Worm (Caenorhabditis elegans) whole organism, young adult: ENCODE measurements around the gene pas-2.

Experiments used
- B0019.2 ChIP-seq: fragments of 200-800 bp; sonication (Bioruptor generic); conservative IDR thresholded peaks from 2 replicates; pipeline ENCODE4 v1.3.6; 2022; ENCODE audit warnings: missing genetic modification reagents, missing genetic modification characterization, missing compliant biosample characterization
- B0035.1 ChIP-seq: sonication (generic microtip); optimal IDR thresholded peaks from 2 replicates; lab custom pipeline; 2016; ENCODE audit warnings: missing genetic modification characterization, mild to moderate bottlenecking, missing compliant biosample characterization, missing genotype, missing genetic modification reagents
- B0336.3 ChIP-seq: fragments of 200-800 bp; sonication (Bioruptor generic); IDR thresholded peaks from 2 replicates; pipeline ENCODE4 v1.3.6; 2022; ENCODE audit warnings: missing genetic modification characterization, missing compliant biosample characterization
- C06A6.2 ChIP-seq: fragments of 200-800 bp; sonication (Bioruptor generic); conservative IDR thresholded peaks from 2 replicates; pipeline ENCODE4 v1.3.6; 2022; ENCODE audit warnings: missing genetic modification characterization, missing compliant biosample characterization
- F33H1.4 ChIP-seq: fragments of 200-800 bp; sonication (Bioruptor generic); IDR thresholded peaks from 2 replicates; pipeline ENCODE4 v1.3.6; 2022; ENCODE audit warnings: missing genetic modification reagents, missing genetic modification characterization, missing compliant biosample characterization
- F37B4.10 ChIP-seq: fragments of 200-800 bp; sonication (Bioruptor generic); IDR thresholded peaks from 2 replicates; pipeline ENCODE4 v1.3.6; 2022; ENCODE audit warnings: missing genetic modification characterization, missing compliant biosample characterization
- F39B2.1 ChIP-seq: fragments of 200-800 bp; sonication (Bioruptor generic); IDR thresholded peaks from 2 replicates; pipeline ENCODE4 v1.3.6; 2022; ENCODE audit warnings: missing genetic modification reagents, missing genetic modification characterization, missing compliant biosample characterization
- F55B11.4 ChIP-seq: sonication (generic microtip); optimal IDR thresholded peaks from 2 replicates; lab custom pipeline; 2016; ENCODE audit warnings: missing compliant biosample characterization, missing genetic modification characterization, borderline replicate concordance; ENCODE audit not compliant: insufficient read depth
- Y53F4B.3 ChIP-seq: fragments of 200-800 bp; sonication (Bioruptor generic); IDR thresholded peaks from 2 replicates; pipeline ENCODE4 v1.3.6; 2022; ENCODE audit warnings: missing genetic modification reagents, missing genetic modification characterization, missing compliant biosample characterization
- Y53G8AR.9 ChIP-seq: fragments of 200-800 bp; sonication (Bioruptor generic); conservative IDR thresholded peaks from 2 replicates; pipeline ENCODE4 v1.3.6; 2022; ENCODE audit warnings: missing genetic modification reagents, missing genetic modification characterization, missing compliant biosample characterization
- akir-1 ChIP-seq: fragments of 200-800 bp; sonication (Bioruptor generic); optimal IDR thresholded peaks from 2 replicates; lab custom pipeline; 2018; ENCODE audit warnings: mild to moderate bottlenecking, missing genetic modification characterization, moderate library complexity, missing compliant biosample characterization
- aptf-3 ChIP-seq: fragments of 200-800 bp; sonication (Bioruptor generic); IDR thresholded peaks from 2 replicates; pipeline ENCODE4 v1.3.6; 2022; ENCODE audit warnings: missing genetic modification characterization, missing compliant biosample characterization
- atf-7 ChIP-seq: sonication (generic microtip); optimal IDR thresholded peaks from 2 replicates; lab custom pipeline; 2017; ENCODE audit warnings: mild to moderate bottlenecking, missing genetic modification characterization, missing compliant biosample characterization
- attf-5 ChIP-seq: fragments of 200-800 bp; sonication (Bioruptor generic); optimal IDR thresholded peaks from 2 replicates; lab custom pipeline; 2018; ENCODE audit warnings: mild to moderate bottlenecking, missing genetic modification characterization, missing compliant biosample characterization
- attf-6 ChIP-seq: fragments of 200-800 bp; sonication (Bioruptor generic); IDR thresholded peaks from 2 replicates; pipeline ENCODE4 v1.3.6; 2022; ENCODE audit warnings: missing genetic modification reagents, missing genetic modification characterization, missing compliant biosample characterization
- ccch-3 ChIP-seq: fragments of 200-800 bp; sonication (Bioruptor generic); optimal IDR thresholded peaks from 2 replicates; lab custom pipeline; 2018; ENCODE audit warnings: mild to moderate bottlenecking, missing genetic modification characterization, missing compliant biosample characterization
- ceh-58 ChIP-seq: fragments of 200-800 bp; sonication (Bioruptor generic); IDR thresholded peaks from 2 replicates; pipeline ENCODE4 v1.3.6; 2022; ENCODE audit warnings: missing genetic modification characterization, missing compliant biosample characterization
- ceh-79 ChIP-seq: sonication (generic microtip); optimal IDR thresholded peaks from 2 replicates; lab custom pipeline; 2017; ENCODE audit warnings: mild to moderate bottlenecking, missing genetic modification characterization, missing compliant biosample characterization
- ceh-91 ChIP-seq: fragments of 200-800 bp; sonication (Bioruptor generic); IDR thresholded peaks from 2 replicates; pipeline ENCODE4 v1.3.6; 2022; ENCODE audit warnings: missing genetic modification reagents, missing genetic modification characterization, missing compliant biosample characterization
- die-1 ChIP-seq: sonication (generic microtip); optimal IDR thresholded peaks from 2 replicates; lab custom pipeline; 2016; ENCODE audit warnings: missing genotype, mild to moderate bottlenecking, missing genetic modification characterization, missing compliant biosample characterization
- dox-1 ChIP-seq: fragments of 200-800 bp; sonication (Bioruptor generic); IDR thresholded peaks from 2 replicates; pipeline ENCODE4 v1.3.6; 2022; ENCODE audit warnings: missing genetic modification reagents, missing genetic modification characterization, missing compliant biosample characterization
- dpff-1 ChIP-seq: sonication (generic microtip); optimal IDR thresholded peaks from 2 replicates; lab custom pipeline; 2017; ENCODE audit warnings: mild to moderate bottlenecking, missing genetic modification characterization, missing compliant biosample characterization
- egl-18 ChIP-seq: fragments of 200-800 bp; sonication (Bioruptor generic); IDR thresholded peaks from 2 replicates; pipeline ENCODE4 v1.3.6; 2022; ENCODE audit warnings: missing genetic modification reagents, missing genetic modification characterization, missing compliant biosample characterization
- egrh-3 ChIP-seq: fragments of 200-800 bp; sonication (Bioruptor generic); IDR thresholded peaks from 2 replicates; pipeline ENCODE4 v1.3.6; 2022; ENCODE audit warnings: missing genetic modification reagents, missing genetic modification characterization, missing compliant biosample characterization
- ets-4 ChIP-seq: fragments of 200-800 bp; sonication (Bioruptor generic); optimal IDR thresholded peaks from 2 replicates; lab custom pipeline; 2018; ENCODE audit warnings: mild to moderate bottlenecking, missing genetic modification characterization, missing compliant biosample characterization
- gei-17 ChIP-seq: fragments of 200-800 bp; sonication (Bioruptor generic); optimal IDR thresholded peaks from 2 replicates; lab custom pipeline; 2018; ENCODE audit warnings: mild to moderate bottlenecking, missing genetic modification characterization, missing compliant biosample characterization
- hlh-12 ChIP-seq: sonication (generic microtip); optimal IDR thresholded peaks from 2 replicates; lab custom pipeline; 2016; ENCODE audit warnings: missing genetic modification characterization, missing compliant biosample characterization
- hlh-26 ChIP-seq: fragments of 200-800 bp; sonication (Bioruptor generic); conservative IDR thresholded peaks from 2 replicates; pipeline ENCODE4 v1.3.6; 2022; ENCODE audit warnings: missing genetic modification reagents, missing genetic modification characterization, missing compliant biosample characterization
- hrde-1 ChIP-seq: sonication (generic microtip); optimal IDR thresholded peaks from 2 replicates; lab custom pipeline; 2016; ENCODE audit warnings: missing genetic modification characterization, mild to moderate bottlenecking, missing compliant biosample characterization, moderate library complexity, missing genotype, missing genetic modification reagents, borderline replicate concordance
- let-526 ChIP-seq: fragments of 200-800 bp; sonication (Bioruptor generic); IDR thresholded peaks from 2 replicates; pipeline ENCODE4 v1.3.6; 2022; ENCODE audit warnings: missing genetic modification reagents, missing genetic modification characterization, missing compliant biosample characterization
- madf-10 ChIP-seq: sonication (generic microtip); optimal IDR thresholded peaks from 2 replicates; lab custom pipeline; 2016; ENCODE audit warnings: mild to moderate bottlenecking, missing genetic modification characterization, missing compliant biosample characterization
- mel-28 ChIP-seq: sonication (generic microtip); optimal IDR thresholded peaks from 2 replicates; lab custom pipeline; 2016; ENCODE audit warnings: borderline replicate concordance, mild to moderate bottlenecking, missing genetic modification characterization, missing compliant biosample characterization
- nfya-1 ChIP-seq: sonication (generic microtip); optimal IDR thresholded peaks from 2 replicates; lab custom pipeline; 2017; ENCODE audit warnings: antibody characterized with exemption, missing compliant biosample characterization, missing genetic modification characterization, borderline replicate concordance; ENCODE audit not compliant: insufficient read depth
- nhr-120 ChIP-seq: fragments of 200-800 bp; sonication (Bioruptor generic); IDR thresholded peaks from 2 replicates; pipeline ENCODE4 v1.3.6; 2022; ENCODE audit warnings: missing genetic modification characterization, missing compliant biosample characterization
- nhr-80 ChIP-seq: sonication (generic microtip); optimal IDR thresholded peaks from 2 replicates; lab custom pipeline; 2016; ENCODE audit warnings: missing genetic modification characterization, missing compliant biosample characterization
- rcor-1 ChIP-seq: fragments of 200-800 bp; sonication (Bioruptor generic); IDR thresholded peaks from 2 replicates; pipeline ENCODE4 v1.3.6; 2022; ENCODE audit warnings: missing genetic modification reagents, missing genetic modification characterization, missing compliant biosample characterization
- snpc-1.1 ChIP-seq: sonication (generic microtip); optimal IDR thresholded peaks from 2 replicates; lab custom pipeline; 2017; ENCODE audit warnings: missing genetic modification characterization, mild to moderate bottlenecking, missing compliant biosample characterization, antibody characterized with exemption, moderate library complexity, missing genotype, missing genetic modification reagents; ENCODE audit not compliant: insufficient read depth
- somi-1 ChIP-seq: fragments of 200-800 bp; sonication (Bioruptor generic); optimal IDR thresholded peaks from 2 replicates; lab custom pipeline; 2018; ENCODE audit warnings: mild to moderate bottlenecking, missing genetic modification characterization, missing compliant biosample characterization
- xnd-1 ChIP-seq: sonication (generic microtip); optimal IDR thresholded peaks from 2 replicates; lab custom pipeline; 2016; ENCODE audit warnings: missing genotype, missing genetic modification reagents, missing genetic modification characterization, missing compliant biosample characterization
- zim-3 ChIP-seq: sonication (generic microtip); optimal IDR thresholded peaks from 2 replicates; lab custom pipeline; 2017; ENCODE audit warnings: mild to moderate bottlenecking, missing genetic modification characterization, moderate library complexity, missing compliant biosample characterization
- ztf-28 ChIP-seq: fragments of 200-800 bp; sonication (Bioruptor generic); IDR thresholded peaks from 2 replicates; pipeline ENCODE4 v1.3.6; 2022; ENCODE audit warnings: missing genetic modification reagents, missing genetic modification characterization, missing compliant biosample characterization

pas-2 gene

ce11 chrV:10760839-10761238 lies 9.3 kb upstream of the pas-2 start:
- TF ChIP-seq let-526 (GFP tag; lab: Robert Waterston, UW), result no peak
- TF ChIP-seq hlh-26 (GFP tag; lab: Robert Waterston, UW), result no peak
- TF ChIP-seq F55B11.4 (tag; lab: Kevin White, UChicago), result no peak

ce11 chrV:10762695-10763094 lies 7.5 kb upstream of the pas-2 start, which contains the start of gene sre-6:
Gene sre-6 (minus strand): TSS chrV:10762795.
- no peak for TF ChIP-seq egrh-3 (GFP tag; lab: Robert Waterston, UW)
- TF ChIP-seq atf-7 (tag; lab: Kevin White, UChicago), result no peak
- TF ChIP-seq ceh-91 (GFP tag; lab: Robert Waterston, UW), result no peak
- TF ChIP-seq dpff-1, result no peak
- no peak for TF ChIP-seq attf-5 (GFP tag; lab: Kevin White, UChicago)
- TF ChIP-seq akir-1 (GFP tag; lab: Kevin White, UChicago), result no peak
- no peak for TF ChIP-seq aptf-3
- TF ChIP-seq let-526 (GFP tag; lab: Robert Waterston, UW), result no peak
- no peak for TF ChIP-seq xnd-1 (tag; lab: Kevin White, UChicago)
- no peak for TF ChIP-seq nhr-120 (GFP tag; lab: Robert Waterston, UW)
- no peak for TF ChIP-seq rcor-1 (GFP tag; lab: Robert Waterston, UW)
- TF ChIP-seq egl-18 (GFP tag; lab: Robert Waterston, UW), result no peak
- TF ChIP-seq gei-17, result no peak
- TF ChIP-seq F37B4.10 (GFP tag; lab: Robert Waterston, UW), result no peak

- TF ChIP-seq B0035.1 (tag; lab: Kevin White, UChicago) (no peak), F39B2.1 (GFP tag; lab: Robert Waterston, UW) (no peak), B0019.2 (GFP tag; lab: Robert Waterston, UW) (no peak), let-526 (GFP tag; lab: Robert Waterston, UW) (no peak), somi-1 (GFP tag; lab: Kevin White, UChicago) (no peak), ets-4 (no peak)
Measured at ce11 chrV:10764066-10764465, 6.1 kb upstream of the pas-2 start, which contains the start of gene ocr-1. Gene ocr-1 (plus strand): TSS chrV:10764366.

ce11 chrV:10768892-10769291 lies 1.3 kb upstream of the pas-2 start:
- TF ChIP-seq hlh-12 (tag; lab: Kevin White, UChicago) (no peak), ceh-79 (tag; lab: Kevin White, UChicago) (no peak), Y53G8AR.9 (GFP tag; lab: Robert Waterston, UW) (no peak), mel-28 (tag; lab: Kevin White, UChicago) (no peak), F33H1.4 (GFP tag; lab: Robert Waterston, UW) (no peak), die-1 (tag; lab: Kevin White, UChicago) (no peak), snpc-1.1 (tag; lab: Kevin White, UChicago) (no peak)

- TF ChIP-seq zim-3 (tag; lab: Kevin White, UChicago) (no peak), madf-10 (tag; lab: Kevin White, UChicago) (no peak), ztf-28 (no peak), B0336.3 (GFP tag; lab: Robert Waterston, UW) (0 out of 2 replicates have a peak, but pooled peaks have one; percentile 15), Y53G8AR.9 (GFP tag; lab: Robert Waterston, UW) (0 out of 2 replicates have a peak, but pooled peaks have one; percentile 63), hrde-1 (tag; lab: Kevin White, UChicago) (peak; percentile 20), ceh-79 (tag; lab: Kevin White, UChicago) (no peak), attf-6 (GFP tag; lab: Robert Waterston, UW) (no peak), Y53F4B.3 (GFP tag; lab: Robert Waterston, UW) (no peak), aptf-3 (no peak), atf-7 (tag; lab: Kevin White, UChicago) (no peak), C06A6.2 (GFP tag; lab: Robert Waterston, UW) (no peak), nhr-120 (GFP tag; lab: Robert Waterston, UW) (no peak), ceh-91 (GFP tag; lab: Robert Waterston, UW) (no peak), ceh-58 (GFP tag; lab: Robert Waterston, UW) (no peak), dox-1 (GFP tag; lab: Robert Waterston, UW) (no peak), die-1 (tag; lab: Kevin White, UChicago) (no peak), ccch-3 (GFP tag; lab: Kevin White, UChicago) (no peak), nfya-1 (tag; lab: Kevin White, UChicago) (no peak), nhr-80 (tag; lab: Kevin White, UChicago) (no peak)
Measured at ce11 chrV:10771390-10771789, 1.2 kb downstream of the pas-2 start, which contains the start of gene D1054.3. Gene D1054.3 (plus strand): TSS chrV:10771451.
